2 fruit fly cellular contexts compared by ENCODE assay signal in genomic region chr3R:27116465-27117092, dm6.
A peak's percentile ranks its signal among the peaks of the same experiment; 100 is the strongest.
TF ChIP-seq lines count a peak whose summit lies in the region.

Gene CG6066 (minus strand): TSS chr3R:27116707.
Gene CG5880 (plus strand): TSS chr3R:27116745.

- no peak for TF ChIP-seq CTCF in whole organism, embryonic (GFP tag; optimal IDR thresholded peaks at IDR 0.05; lab: Kevin White, UChicago)

TF ChIP-seq in whole organism, embryonic, 481 proteins besides CTCF, POLR2A, EP300 and RAD21 (continues in another document):
- no peak for TF ChIP-seq dan (GFP tag; IDR thresholded peaks at IDR 0.05; lab: Robert Waterston, UW)
- no peak for TF ChIP-seq CG11398 (GFP tag; optimal IDR thresholded peaks at IDR 0.05; lab: Kevin White, UChicago)
- TF ChIP-seq CG2129 (GFP tag; IDR thresholded peaks at IDR 0.05; lab: Robert Waterston, UW; ENCODE audit: partially characterized antibody): peak; percentile 63; the same call in 1 of the 2 replicates
- TF ChIP-seq Six4 (GFP tag; optimal IDR thresholded peaks at IDR 0.05; lab: Kevin White, UChicago): no peak
- no peak for TF ChIP-seq Dip3 (GFP tag; optimal IDR thresholded peaks at IDR 0.05; lab: Kevin White, UChicago)
- no peak for TF ChIP-seq CG12659 (GFP tag; optimal IDR thresholded peaks at IDR 0.05; lab: Kevin White, UChicago)
- peak; percentile 79 for TF ChIP-seq Doc3 (GFP tag; IDR thresholded peaks at IDR 0.05; lab: Robert Waterston, UW; ENCODE audit: partially characterized antibody)
- no peak for TF ChIP-seq CG1602 (GFP tag; optimal IDR thresholded peaks at IDR 0.05; lab: Kevin White, UChicago)
- no peak for TF ChIP-seq CG7839 (tag; optimal IDR thresholded peaks at IDR 0.05; lab: Kevin White, UChicago)
- no peak for TF ChIP-seq ind (GFP tag; optimal IDR thresholded peaks at IDR 0.05; lab: Kevin White, UChicago)
- no peak for TF ChIP-seq ash1 (GFP tag; optimal IDR thresholded peaks at IDR 0.05; lab: Kevin White, UChicago)
- peak; percentile 85 for TF ChIP-seq Opbp (GFP tag; IDR thresholded peaks at IDR 0.05; lab: Robert Waterston, UW; ENCODE audit: partially characterized antibody)
- peak in 1 of 2 experiments; percentile 21 for TF ChIP-seq Hr78 (GFP tag; optimal IDR thresholded peaks at IDR 0.05; lab: Kevin White, UChicago)
- TF ChIP-seq CG31388 (GFP tag; optimal IDR thresholded peaks at IDR 0.05; lab: Kevin White, UChicago): no peak
- TF ChIP-seq CG12071 (GFP tag; optimal IDR thresholded peaks at IDR 0.05; lab: Kevin White, UChicago): no peak
- TF ChIP-seq CG6689 (GFP tag; IDR thresholded peaks at IDR 0.05; lab: Robert Waterston, UW): no peak
- peak; percentile 86 for TF ChIP-seq Scr (GFP tag; IDR thresholded peaks at IDR 0.05; lab: Robert Waterston, UW; ENCODE audit: partially characterized antibody)
- TF ChIP-seq CG18476 (GFP tag; optimal IDR thresholded peaks at IDR 0.05; lab: Kevin White, UChicago): no peak
- TF ChIP-seq slbo (GFP tag; IDR thresholded peaks at IDR 0.05; lab: Robert Waterston, UW): no peak
- no peak for TF ChIP-seq CG1647 (GFP tag; optimal IDR thresholded peaks at IDR 0.05; lab: Kevin White, UChicago)
- no peak for TF ChIP-seq tap (tag; optimal IDR thresholded peaks at IDR 0.05; lab: Kevin White, UChicago)
- no peak for TF ChIP-seq Asciz (GFP tag; optimal IDR thresholded peaks at IDR 0.05; lab: Kevin White, UChicago)
- TF ChIP-seq pzg (GFP tag; optimal IDR thresholded peaks at IDR 0.05; lab: Kevin White, UChicago): peak; percentile 66
- no peak for TF ChIP-seq yki (optimal IDR thresholded peaks at IDR 0.05; lab: Kevin White, UChicago)
- no peak for TF ChIP-seq Xbp1 (GFP tag; optimal IDR thresholded peaks at IDR 0.05; lab: Kevin White, UChicago)
- no peak for TF ChIP-seq org-1 (GFP tag; optimal IDR thresholded peaks at IDR 0.05; lab: Kevin White, UChicago)
- no peak for TF ChIP-seq psq (GFP tag; optimal IDR thresholded peaks at IDR 0.05; lab: Kevin White, UChicago)
- no peak for TF ChIP-seq lbe (GFP tag; optimal IDR thresholded peaks at IDR 0.05; lab: Kevin White, UChicago)
- TF ChIP-seq ftz-f1 (GFP tag; optimal IDR thresholded peaks at IDR 0.05; lab: Kevin White, UChicago): peak; percentile 81
- TF ChIP-seq CG2116 (GFP tag; optimal IDR thresholded peaks at IDR 0.05; lab: Kevin White, UChicago): peak; percentile 41
- TF ChIP-seq CG17359 (tag; optimal IDR thresholded peaks at IDR 0.05; lab: Kevin White, UChicago): no peak
- peak; percentile 62; the same call in 1 of the 2 replicates for TF ChIP-seq rib (GFP tag; IDR thresholded peaks at IDR 0.05; lab: Robert Waterston, UW)
- TF ChIP-seq cwo (GFP tag; optimal IDR thresholded peaks at IDR 0.05; lab: Kevin White, UChicago): no peak
- TF ChIP-seq HmgD (GFP tag; optimal IDR thresholded peaks at IDR 0.05; lab: Kevin White, UChicago): no peak
- TF ChIP-seq CG33213 (GFP tag; optimal IDR thresholded peaks at IDR 0.05; lab: Kevin White, UChicago): no peak
- no peak for TF ChIP-seq cad (GFP tag; optimal IDR thresholded peaks at IDR 0.05; lab: Kevin White, UChicago)
- TF ChIP-seq CG12769 (tag; optimal IDR thresholded peaks at IDR 0.05; lab: Kevin White, UChicago): no peak
- TF ChIP-seq CG14860 (GFP tag; IDR thresholded peaks at IDR 0.05; lab: Robert Waterston, UW; ENCODE audit: partially characterized antibody): peak; percentile 72
- no peak for TF ChIP-seq CG9609 (GFP tag; optimal IDR thresholded peaks at IDR 0.05; lab: Kevin White, UChicago)
- no peak for TF ChIP-seq kah (GFP tag; optimal IDR thresholded peaks at IDR 0.05; lab: Kevin White, UChicago)
- no peak for TF ChIP-seq Abd-B (GFP tag; optimal IDR thresholded peaks at IDR 0.05; lab: Kevin White, UChicago)
- peak; percentile 84; the same call in 1 of the 3 replicates for TF ChIP-seq CG34422 (GFP tag; IDR thresholded peaks at IDR 0.05; lab: Robert Waterston, UW)
- TF ChIP-seq E2f2 (GFP tag; IDR thresholded peaks at IDR 0.05; lab: Robert Waterston, UW): peak; percentile 48
- no peak for TF ChIP-seq CG18262 (tag; optimal IDR thresholded peaks at IDR 0.05; lab: Kevin White, UChicago)
- TF ChIP-seq chn (GFP tag; optimal IDR thresholded peaks at IDR 0.05; lab: Kevin White, UChicago): no peak
- no peak for TF ChIP-seq CG4820 (GFP tag; optimal IDR thresholded peaks at IDR 0.05; lab: Kevin White, UChicago)

TF ChIP-seq in whole organism, prepupa, 60 proteins besides CTCF, POLR2A, EP300 and RAD21:
- TF ChIP-seq dac (GFP tag; optimal IDR thresholded peaks at IDR 0.05; lab: Kevin White, UChicago) (no peak), esn (GFP tag; optimal IDR thresholded peaks at IDR 0.05; lab: Kevin White, UChicago) (peak; percentile 17)

Comparison
In these comparisons a context has a peak if more than half of its experiments do, and no peak if none do; other contexts are left out.
1. Of the 7 proteins assayed by ChIP-seq in both whole organism, embryonic and whole organism, prepupa: peak only in whole organism, embryonic: CG16779; only in whole organism, prepupa: none; in both: none; in neither: 6.